Worm (Caenorhabditis elegans) whole organism, L4/young adult: ENCODE data around the gene srt-23.

Source experiments
- W03F9.2 ChIP-seq: fragments of 150-350 bp; optimal IDR thresholded peaks from 2 replicates; lab custom pipeline; 2014; ENCODE audit warnings: missing biosample characterization, missing genetic modification characterization
- him-1 ChIP-seq: sonication (generic microtip); optimal IDR thresholded peaks from 2 replicates; lab custom pipeline; 2016; ENCODE audit warnings: missing genotype, missing genetic modification reagents, missing genetic modification characterization, missing compliant biosample characterization

- TF ChIP-seq W03F9.2 (no peak), him-1 (tag; lab: Kevin White, UChicago) (no peak)
Measured at ce11 chrIV:730937-731336, 25.6 kb upstream of the srt-23 start, which contains the start of gene srt-24.
